Worm (Caenorhabditis elegans) whole organism, L4 larva: ENCODE data around the gene F21H7.2.

ENCODE experiments used
- Y105C5A.15 ChIP-seq: fragments of 200-800 bp; sonication (Bioruptor generic); IDR thresholded peaks from 2 replicates; pipeline ENCODE4 v1.3.6; 2022; ENCODE audit warnings: missing genetic modification characterization, missing compliant biosample characterization
- aha-1 ChIP-seq: fragments of 150-350 bp; peaks from one replicate; lab custom pipeline; 2014; ENCODE audit warnings: missing biosample characterization, missing genetic modification characterization
- arid-1 ChIP-seq: fragments of 200-800 bp; sonication (Bioruptor generic); conservative IDR thresholded peaks from 2 replicates; pipeline ENCODE4 v1.3.6; 2022; ENCODE audit warnings: missing genetic modification reagents, missing genetic modification characterization, missing compliant biosample characterization
- lin-15B ChIP-seq: fragments of 150-350 bp; sonication (generic microtip); optimal IDR thresholded peaks from 3 replicates; lab custom pipeline; 2014; ENCODE audit warnings: missing biosample characterization, missing genetic modification characterization
- madf-5 ChIP-seq, 2 experiments: fragments of 200-800 bp; sonication (Bioruptor generic); IDR thresholded peaks; 2 replicates each; pipeline ENCODE4 v1.3.6; 2022; ENCODE audit warnings: missing compliant biosample characterization in 2 of 2, missing genetic modification characterization in 2 of 2
- rbr-2 ChIP-seq: sonication (generic microtip); optimal IDR thresholded peaks from 2 replicates; lab custom pipeline; 2016; ENCODE audit warnings: missing genotype, missing genetic modification characterization, missing compliant biosample characterization
- snpc-4 ChIP-seq: fragments of 150-350 bp; optimal IDR thresholded peaks from 2 replicates; lab custom pipeline; 2014; ENCODE audit warnings: missing biosample characterization, missing genetic modification characterization
- unc-62 ChIP-seq, 3 experiments: fragments of 150-350 bp in 1 of 3; sonication (generic microtip); optimal IDR thresholded peaks in 2 of 3; peaks in 1 of 3; 1 replicate in 1 of 3; 2 replicates in 2 of 3; lab custom pipeline; 2014 to 2017; ENCODE audit warnings: missing biosample characterization in 3 of 3, missing genetic modification characterization in 3 of 3, missing genetic modification reagents in 3 of 3, missing genotype in 1 of 3
- ztf-7 ChIP-seq: fragments of 150-350 bp; optimal IDR thresholded peaks from 2 replicates; lab custom pipeline; 2014; ENCODE audit warnings: missing biosample characterization, missing genetic modification characterization

ce11 chrV:16202618-16203017, 27.2 kb downstream of the F21H7.2 start, which contains the start of gene F11A5.18:
- TF ChIP-seq rbr-2 (tag; lab: Kevin White, UChicago) (no peak), lin-15B (tag; lab: Kevin White, UChicago) (no peak), Y105C5A.15 (no peak), unc-62 (GFP tag; optimal IDR thresholded peaks at IDR 0.05 in 1 of 2; lab: Kevin White, UChicago) (no peak), unc-62 (tag; optimal IDR thresholded peaks at IDR 0.05; lab: Kevin White, UChicago) (no peak), ztf-7 (no peak), snpc-4 (tag; lab: Kevin White, UChicago) (no peak), arid-1 (GFP tag; lab: Robert Waterston, UW) (no peak), aha-1 (tag; lab: Kevin White, UChicago) (no peak), madf-5 (GFP tag; IDR thresholded peaks at IDR 0.05; lab: Robert Waterston, UW) (no peak)
